3 fruit fly cellular contexts compared by ENCODE assay signal in genomic region chr2L:11041785-11042184, dm6.
TF ChIP-seq lines count a peak whose summit lies in the region.

No protein-coding gene starts in this region.

- no peak for TF ChIP-seq CTCF in whole organism, embryonic (GFP tag; optimal IDR thresholded peaks at IDR 0.05; lab: Kevin White, UChicago)

TF ChIP-seq in whole organism, embryonic, 481 proteins besides CTCF, POLR2A, EP300 and RAD21:
- peak; percentile 14; the same call in 1 of the 2 replicates for TF ChIP-seq Drgx (GFP tag; IDR thresholded peaks at IDR 0.05; lab: Robert Waterston, UW)
- TF ChIP-seq CG3407 (GFP tag; optimal IDR thresholded peaks at IDR 0.05; lab: Kevin White, UChicago) = no peak

TF ChIP-seq in whole organism, prepupa, 60 proteins besides CTCF, POLR2A, EP300 and RAD21:
- TF ChIP-seq CG8119 (GFP tag; IDR thresholded peaks at IDR 0.05; lab: Robert Waterston, UW) = peak; percentile 43; the same call in 1 of the 3 replicates
- TF ChIP-seq CG32006 (GFP tag; optimal IDR thresholded peaks at IDR 0.05; lab: Kevin White, UChicago) = peak; percentile 12
- no peak for TF ChIP-seq Hr39 (GFP tag; optimal IDR thresholded peaks at IDR 0.05; lab: Kevin White, UChicago)
- peak; percentile 55 for TF ChIP-seq CG6276 (GFP tag; optimal IDR thresholded peaks at IDR 0.05; lab: Kevin White, UChicago)
- peak; percentile 53; the same call in 1 of the 3 replicates for TF ChIP-seq eg (GFP tag; IDR thresholded peaks at IDR 0.05; lab: Robert Waterston, UW)
- TF ChIP-seq Met (GFP tag; optimal IDR thresholded peaks at IDR 0.05; lab: Kevin White, UChicago) = no peak
- no peak for TF ChIP-seq achi (GFP tag; optimal IDR thresholded peaks at IDR 0.05; lab: Kevin White, UChicago)
- peak; percentile 41 for TF ChIP-seq CG15336 (GFP tag; IDR thresholded peaks at IDR 0.05; lab: Robert Waterston, UW)

TF ChIP-seq in whole organism, pupa, 21 proteins besides CTCF, POLR2A, EP300 and RAD21:
- TF ChIP-seq CG9948 (tag; optimal IDR thresholded peaks at IDR 0.05; lab: Kevin White, UChicago) = no peak
- TF ChIP-seq CG12605 (GFP tag; IDR thresholded peaks at IDR 0.05; lab: Robert Waterston, UW) = peak; percentile 29; the same call in 1 of the 2 replicates
- no peak for TF ChIP-seq CG13204 (GFP tag; optimal IDR thresholded peaks at IDR 0.05; lab: Kevin White, UChicago)
TF ChIP-seq in whole organism, pupa: peak in this region for 1.
